Worm (Caenorhabditis elegans): ENCODE results near the gene nhr-32.

DNA sequence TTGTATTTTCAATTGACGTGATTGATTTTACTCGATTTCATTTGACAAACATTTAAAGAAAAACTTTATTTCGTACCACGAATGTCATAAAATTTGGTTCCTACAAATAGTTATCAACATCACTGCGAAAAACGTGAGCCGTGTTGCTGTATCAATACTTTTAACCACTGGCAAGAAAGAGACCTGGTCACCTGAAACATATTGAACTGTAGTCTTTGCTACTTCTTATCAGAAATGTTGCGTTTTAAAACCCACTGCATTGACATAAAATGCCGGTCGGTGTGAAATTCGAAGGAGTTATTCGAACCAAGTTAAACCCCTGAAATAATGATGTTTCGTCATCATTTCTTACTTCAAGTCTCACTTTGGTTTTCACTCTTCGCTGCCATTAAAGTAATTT, 4.2 kb upstream of the nhr-32 start:
- TF ChIP-seq him-1 (tag; optimal IDR thresholded peaks at IDR 0.05): no peak
- TF ChIP-seq dao-5 (tag; optimal IDR thresholded peaks at IDR 0.05): no peak
